Fruit fly (Drosophila melanogaster) whole organism, wandering third instar larva: ENCODE results near the gene CG42781.

Experiments used
- Abd-B ChIP-seq: fragments of >200 bp; optimal IDR thresholded peaks from 2 replicates; lab custom pipeline; 2017; ENCODE audit warnings: missing biosample characterization, missing genetic modification characterization
- CG32264 ChIP-seq: fragments of 200-800 bp; sonication (Bioruptor generic); optimal IDR thresholded peaks from 2 replicates; lab custom pipeline; 2016; ENCODE audit warnings: missing biosample characterization, missing genetic modification characterization
- CG9705 ChIP-seq: fragments of 200-800 bp; sonication (Bioruptor generic); optimal IDR thresholded peaks from 2 replicates; lab custom pipeline; 2018; ENCODE audit warnings: missing biosample characterization, mild to moderate bottlenecking, missing genetic modification characterization
- CrebA ChIP-seq: fragments of 200-800 bp; sonication (Bioruptor generic); optimal IDR thresholded peaks from 2 replicates; lab custom pipeline; 2016; ENCODE audit warnings: missing biosample characterization, mild to moderate bottlenecking, missing genetic modification characterization, borderline replicate concordance
- Dfd ChIP-seq: fragments of >200 bp; optimal IDR thresholded peaks from 2 replicates; lab custom pipeline; 2017; ENCODE audit warnings: missing biosample characterization, missing genetic modification characterization
- Dif ChIP-seq: fragments of 200-275, 200-300 bp; sonication (Bioruptor generic); optimal IDR thresholded peaks from 2 replicates; lab custom pipeline; 2018; ENCODE audit warnings: missing biosample characterization, missing genetic modification characterization; ENCODE audit not compliant: partially characterized antibody
- GATAd ChIP-seq: sonication (Bioruptor generic); optimal IDR thresholded peaks from 2 replicates; lab custom pipeline; 2016; ENCODE audit warnings: missing biosample characterization, missing genetic modification characterization
- HLH106 ChIP-seq: fragments of 200-800 bp; optimal IDR thresholded peaks from 3 replicates; lab custom pipeline; 2019; ENCODE audit warnings: missing biosample characterization, mild to moderate bottlenecking, missing genetic modification characterization, moderate library complexity
- Hnf4 ChIP-seq: fragments of 200-800 bp; sonication (Bioruptor generic); optimal IDR thresholded peaks from 2 replicates; lab custom pipeline; 2016; ENCODE audit warnings: missing biosample characterization, mild to moderate bottlenecking, missing genetic modification characterization
- Hr78 ChIP-seq: fragments of >200 bp; optimal IDR thresholded peaks from 2 replicates; lab custom pipeline; 2017; ENCODE audit warnings: missing biosample characterization, missing genetic modification characterization
- Hr83 ChIP-seq: fragments of 200-300 bp; sonication (Bioruptor generic); optimal IDR thresholded peaks from 2 replicates; lab custom pipeline; 2016; ENCODE audit warnings: missing biosample characterization, mild to moderate bottlenecking, missing genetic modification characterization, moderate library complexity; ENCODE audit not compliant: poor library complexity, severe bottlenecking
- Jra ChIP-seq: sonication (Bioruptor generic); optimal IDR thresholded peaks from 2 replicates; lab custom pipeline; 2016; ENCODE audit warnings: missing biosample characterization, missing genetic modification characterization
- Mio ChIP-seq: sonication (Bioruptor generic); optimal IDR thresholded peaks from 2 replicates; lab custom pipeline; 2016; ENCODE audit warnings: missing biosample characterization, missing genetic modification characterization
- Myc ChIP-seq: fragments of >200 bp; optimal IDR thresholded peaks from 2 replicates; lab custom pipeline; 2017
- N ChIP-seq: fragments of >200 bp; optimal IDR thresholded peaks from 2 replicates; lab custom pipeline; 2018; ENCODE audit warnings: missing biosample characterization, missing external identifiers, missing genetic modification characterization
- OdsH ChIP-seq: fragments of 200-800 bp; sonication (Bioruptor generic); optimal IDR thresholded peaks from 2 replicates; lab custom pipeline; 2016; ENCODE audit warnings: missing biosample characterization, mild to moderate bottlenecking, missing genetic modification characterization
- Rel ChIP-seq, 2 experiments: fragments of 200-800 bp; sonication (Bioruptor generic) in 1 of 2; optimal IDR thresholded peaks; 2 replicates in 1 of 2; 3 replicates in 1 of 2; lab custom pipeline; 2016 to 2019; ENCODE audit warnings: mild to moderate bottlenecking in 2 of 2, missing biosample characterization in 2 of 2, missing genetic modification characterization in 2 of 2, moderate library complexity in 1 of 2
- Sp1 ChIP-seq: fragments of 200-800 bp; sonication (Bioruptor generic); optimal IDR thresholded peaks from 3 replicates; lab custom pipeline; 2019; ENCODE audit warnings: missing biosample characterization, mild to moderate bottlenecking, missing genetic modification characterization, moderate library complexity
- Vsx2 ChIP-seq: fragments of 200-300, 225-300 bp; sonication (Bioruptor generic); optimal IDR thresholded peaks from 2 replicates; lab custom pipeline; 2018; ENCODE audit warnings: missing biosample characterization, missing genetic modification characterization; ENCODE audit not compliant: partially characterized antibody
- br ChIP-seq: fragments of 200-800 bp; sonication (Bioruptor generic); optimal IDR thresholded peaks from 2 replicates; lab custom pipeline; 2016; ENCODE audit warnings: missing biosample characterization, missing genetic modification characterization
- brk ChIP-seq: fragments of 200-800 bp; sonication (Bioruptor generic); optimal IDR thresholded peaks from 2 replicates; lab custom pipeline; 2016; ENCODE audit warnings: missing biosample characterization, mild to moderate bottlenecking, missing genetic modification characterization
- dl ChIP-seq, 2 experiments: fragments of 175-275, 200-275 bp in 1 of 2; fragments of 200-275 bp in 1 of 2; sonication (Bioruptor generic); optimal IDR thresholded peaks; lab custom pipeline; 2018; ENCODE audit warnings: mild to moderate bottlenecking in 2 of 2, missing biosample characterization in 2 of 2, missing genetic modification characterization in 2 of 2, moderate library complexity in 2 of 2; ENCODE audit not compliant: partially characterized antibody in 2 of 2, insufficient read depth in 1 of 2
- dmrt93B ChIP-seq: fragments of 200-800 bp; sonication (Bioruptor generic); optimal IDR thresholded peaks from 2 replicates; lab custom pipeline; 2018; ENCODE audit warnings: missing biosample characterization, mild to moderate bottlenecking, missing genetic modification characterization
- dsf ChIP-seq: sonication (Bioruptor generic); optimal IDR thresholded peaks from 2 replicates; lab custom pipeline; 2016; ENCODE audit warnings: missing biosample characterization, missing genetic modification characterization, borderline replicate concordance
- ey ChIP-seq: fragments of 200-800 bp; sonication (Bioruptor generic); optimal IDR thresholded peaks from 2 replicates; lab custom pipeline; 2016; ENCODE audit warnings: missing biosample characterization, missing genetic modification characterization
- foxo ChIP-seq, 2 experiments: fragments of 200-800 bp; sonication (Bioruptor generic); optimal IDR thresholded peaks; 2 replicates in 1 of 2; 3 replicates in 1 of 2; lab custom pipeline; 2016 to 2017; ENCODE audit warnings: missing biosample characterization in 2 of 2, missing genetic modification characterization in 2 of 2
- fru ChIP-seq: fragments of 200-800 bp; sonication (Bioruptor generic); optimal IDR thresholded peaks from 3 replicates; lab custom pipeline; 2016; ENCODE audit warnings: missing biosample characterization, mild to moderate bottlenecking, missing genetic modification characterization
- h ChIP-seq: fragments of 200-800 bp; sonication (Bioruptor generic); optimal IDR thresholded peaks from 3 replicates; lab custom pipeline; 2016; ENCODE audit warnings: missing biosample characterization, mild to moderate bottlenecking, missing genetic modification characterization
- jim ChIP-seq: fragments of 175-275, 200-325 bp; sonication (Bioruptor generic); optimal IDR thresholded peaks from 2 replicates; lab custom pipeline; 2016; ENCODE audit warnings: missing biosample characterization, mild to moderate bottlenecking, missing genetic modification characterization
- lola ChIP-seq: fragments of >200 bp; optimal IDR thresholded peaks from 2 replicates; lab custom pipeline; 2017; ENCODE audit warnings: missing biosample characterization, missing genetic modification characterization
- pan ChIP-seq: fragments of >200 bp; optimal IDR thresholded peaks from 2 replicates; lab custom pipeline; 2017
- psq ChIP-seq: fragments of 200-800 bp; sonication (Bioruptor generic); optimal IDR thresholded peaks from 3 replicates; lab custom pipeline; 2017; ENCODE audit warnings: missing biosample characterization, mild to moderate bottlenecking, missing genetic modification characterization, moderate library complexity
- rgr ChIP-seq: fragments of 200-800 bp; sonication (Bioruptor generic); optimal IDR thresholded peaks from 3 replicates; lab custom pipeline; 2016; ENCODE audit warnings: missing biosample characterization, mild to moderate bottlenecking, missing genetic modification characterization
- sage ChIP-seq: fragments of 200-800 bp; sonication (Bioruptor generic); optimal IDR thresholded peaks from 2 replicates; lab custom pipeline; 2016; ENCODE audit warnings: missing biosample characterization, mild to moderate bottlenecking, missing genetic modification characterization
- sv ChIP-seq: fragments of 200-800 bp; sonication (Bioruptor generic); optimal IDR thresholded peaks from 3 replicates; lab custom pipeline; 2016; ENCODE audit warnings: missing biosample characterization, missing genetic modification characterization
- tai ChIP-seq: sonication (Bioruptor generic); optimal IDR thresholded peaks from 2 replicates; lab custom pipeline; 2016; ENCODE audit warnings: missing biosample characterization, missing genetic modification characterization
- usp ChIP-seq: fragments of >200 bp; optimal IDR thresholded peaks from 2 replicates; lab custom pipeline; 2017; ENCODE audit warnings: missing biosample characterization, missing genetic modification characterization
- woc ChIP-seq: sonication (Bioruptor generic); optimal IDR thresholded peaks from 2 replicates; lab custom pipeline; 2016; ENCODE audit warnings: missing biosample characterization, mild to moderate bottlenecking, missing genetic modification characterization

Gene CG42781

dm6 chrX:7337975-7338374 lies 44.8 kb downstream of the CG42781 start:
- TF ChIP-seq brk = no peak
- peak; percentile 2 for TF ChIP-seq psq (GFP tag; lab: Kevin White, UChicago)
- no peak for TF ChIP-seq rgr (GFP tag; lab: Kevin White, UChicago)
- TF ChIP-seq, all 38 proteins: peak for 1

dm6 chrX:7336962-7337844 lies 45.6 kb downstream of the CG42781 start, which contains the start of gene CBP:
CBP (plus strand) TSS chrX:7337352.
- TF ChIP-seq usp (GFP tag; lab: Kevin White, UChicago) (no peak), fru (peak; percentile 96), Jra (GFP tag; lab: Kevin White, UChicago) (peak; percentile 51), jim (GFP tag; lab: Kevin White, UChicago) (no peak), Dfd (GFP tag; lab: Kevin White, UChicago) (peak; percentile 41), rgr (GFP tag; lab: Kevin White, UChicago) (peak; percentile 86), sage (GFP tag; lab: Kevin White, UChicago) (peak; percentile 84), Sp1 (GFP tag; lab: Kevin White, UChicago) (peak; percentile 92), Myc (lab: Kevin White, UChicago) (no peak), woc (GFP tag; lab: Kevin White, UChicago) (peak; percentile 74), Hr78 (no peak), brk (peak; percentile 87), Hr83 (no peak), pan (no peak), dmrt93B (GFP tag; lab: Kevin White, UChicago) (peak; percentile 83), Hnf4 (GFP tag; lab: Kevin White, UChicago) (peak; percentile 81), sv (GFP tag; lab: Kevin White, UChicago) (peak; percentile 86), tai (GFP tag; lab: Kevin White, UChicago) (peak; percentile 35), GATAd (GFP tag; lab: Kevin White, UChicago) (no peak), Dif (GFP tag; lab: Kevin White, UChicago) (no peak), Rel (GFP tag; optimal IDR thresholded peaks at IDR 0.05; lab: Kevin White, UChicago) (peak; percentile 28), Rel (tag; optimal IDR thresholded peaks at IDR 0.05; lab: Kevin White, UChicago) (peak; percentile 61), CG9705 (GFP tag; lab: Kevin White, UChicago) (peak; percentile 71), ey (GFP tag; lab: Kevin White, UChicago) (peak; percentile 91), OdsH (GFP tag; lab: Kevin White, UChicago) (peak; percentile 85), lola (no peak), N (GFP tag; lab: Kevin White, UChicago) (no peak), HLH106 (peak; percentile 91), dsf (no peak), Mio (no peak), foxo (GFP tag; optimal IDR thresholded peaks at IDR 0.05; lab: Kevin White, UChicago) (peak; percentile 31 to 92), CG32264 (GFP tag; lab: Kevin White, UChicago) (peak; percentile 86), Abd-B (GFP tag; lab: Kevin White, UChicago) (no peak), Vsx2 (GFP tag; lab: Kevin White, UChicago) (no peak), CrebA (GFP tag; lab: Kevin White, UChicago) (peak; percentile 68), psq (GFP tag; lab: Kevin White, UChicago) (peak; percentile 94), dl (GFP tag; optimal IDR thresholded peaks at IDR 0.05; lab: Kevin White, UChicago; ENCODE audit: insufficient read depth in 1 of 2, partially characterized antibody in 2 of 2) (no peak), h (GFP tag; lab: Kevin White, UChicago) (peak; percentile 93), br (GFP tag; lab: Kevin White, UChicago) (peak; percentile 90)
